Worm (Caenorhabditis elegans) whole organism, L1 larva: ENCODE data around the gene ccpp-6.

Experiments used
- aly-2 ChIP-seq: fragments of 150-350 bp; optimal IDR thresholded peaks from 2 replicates; lab custom pipeline; 2014; ENCODE audit warnings: missing biosample characterization, missing genetic modification characterization
- blmp-1 ChIP-seq: fragments of 150-350 bp; optimal IDR thresholded peaks from 2 replicates; lab custom pipeline; 2014; ENCODE audit warnings: missing biosample characterization, missing genetic modification characterization
- ceh-8 ChIP-seq: fragments of 200-800 bp; sonication (Bioruptor generic); optimal IDR thresholded peaks from 2 replicates; lab custom pipeline; 2018; ENCODE audit warnings: mild to moderate bottlenecking, missing genetic modification characterization, moderate library complexity, missing compliant biosample characterization
- ceh-88 ChIP-seq: fragments of 200-800 bp; sonication (Bioruptor generic); IDR thresholded peaks from 2 replicates; pipeline ENCODE4 v1.3.6; 2022; ENCODE audit warnings: missing genetic modification characterization, missing compliant biosample characterization
- ces-1 ChIP-seq: fragments of 150-350 bp; optimal IDR thresholded peaks from 2 replicates; lab custom pipeline; 2014; ENCODE audit warnings: missing biosample characterization, missing genetic modification reagents, missing genetic modification characterization
- dsc-1 ChIP-seq: sonication (generic microtip); optimal IDR thresholded peaks from 2 replicates; lab custom pipeline; 2016; ENCODE audit warnings: mild to moderate bottlenecking, missing genetic modification characterization, missing compliant biosample characterization
- efl-1 ChIP-seq, 4 experiments: fragments of 150-350 bp; optimal IDR thresholded peaks in 3 of 4; peaks in 1 of 4; 1 replicate in 1 of 4; 2 replicates in 3 of 4; lab custom pipeline; 2014; ENCODE audit warnings: missing biosample characterization in 2 of 4, missing genetic modification characterization in 2 of 4, missing genetic modification reagents in 2 of 4
- egl-13 ChIP-seq: sonication (generic microtip); optimal IDR thresholded peaks from 2 replicates; lab custom pipeline; 2016; ENCODE audit warnings: missing genotype, missing genetic modification reagents, missing genetic modification characterization, missing compliant biosample characterization
- fkh-8 ChIP-seq: sonication (generic microtip); optimal IDR thresholded peaks from 2 replicates; lab custom pipeline; 2016; ENCODE audit warnings: mild to moderate bottlenecking, missing genetic modification characterization, missing compliant biosample characterization
- fos-1 ChIP-seq: fragments of 150-350 bp; optimal IDR thresholded peaks from 2 replicates; lab custom pipeline; 2014; ENCODE audit warnings: missing biosample characterization, missing genetic modification characterization
- hlh-17 ChIP-seq: fragments of 200-800 bp; sonication (Bioruptor generic); optimal IDR thresholded peaks from 2 replicates; lab custom pipeline; 2018; ENCODE audit warnings: missing genetic modification characterization, mild to moderate bottlenecking, missing compliant biosample characterization, moderate library complexity, borderline replicate concordance
- jun-1 ChIP-seq: fragments of 150-350 bp; optimal IDR thresholded peaks from 2 replicates; lab custom pipeline; 2014; ENCODE audit warnings: missing biosample characterization, missing genetic modification reagents, missing genetic modification characterization
- lin-14 ChIP-seq: fragments of 200-800 bp; sonication (Bioruptor generic); optimal IDR thresholded peaks from 2 replicates; lab custom pipeline; 2018; ENCODE audit warnings: mild to moderate bottlenecking, missing genetic modification characterization, moderate library complexity, missing compliant biosample characterization
- lin-39 ChIP-seq: fragments of 150-350 bp; optimal IDR thresholded peaks from 2 replicates; lab custom pipeline; 2014; ENCODE audit warnings: missing biosample characterization, missing genetic modification reagents, missing genetic modification characterization
- lsy-2 ChIP-seq, 2 experiments: fragments of 150-350 bp; optimal IDR thresholded peaks; 2 replicates each; lab custom pipeline; 2014; ENCODE audit warnings: missing biosample characterization in 2 of 2, missing genetic modification characterization in 2 of 2
- mef-2 ChIP-seq: fragments of 150-350 bp; optimal IDR thresholded peaks from 2 replicates; lab custom pipeline; 2014; ENCODE audit warnings: missing biosample characterization, missing genetic modification characterization
- mep-1 ChIP-seq: fragments of 150-350 bp; optimal IDR thresholded peaks from 2 replicates; lab custom pipeline; 2014; ENCODE audit warnings: missing biosample characterization, missing genetic modification characterization
- nhr-11 ChIP-seq: fragments of 150-350 bp; optimal IDR thresholded peaks from 2 replicates; lab custom pipeline; 2014; ENCODE audit warnings: missing biosample characterization, missing genetic modification characterization
- nhr-12 ChIP-seq: sonication (generic microtip); optimal IDR thresholded peaks from 2 replicates; lab custom pipeline; 2017; ENCODE audit warnings: missing biosample characterization, missing genetic modification characterization
- nhr-20 ChIP-seq: sonication (generic microtip); optimal IDR thresholded peaks from 2 replicates; lab custom pipeline; 2016; ENCODE audit warnings: mild to moderate bottlenecking, missing genetic modification characterization, missing compliant biosample characterization
- nhr-47 ChIP-seq: sonication (generic microtip); optimal IDR thresholded peaks from 2 replicates; lab custom pipeline; 2016; ENCODE audit warnings: mild to moderate bottlenecking, missing genetic modification characterization, moderate library complexity, missing compliant biosample characterization
- nhr-71 ChIP-seq: sonication (generic microtip); optimal IDR thresholded peaks from 2 replicates; lab custom pipeline; 2016; ENCODE audit warnings: mild to moderate bottlenecking, missing genetic modification characterization, moderate library complexity, missing compliant biosample characterization
- nhr-85 ChIP-seq: sonication (generic microtip); peaks from one replicate; lab custom pipeline; 2016; ENCODE audit warnings: missing genetic modification characterization, inconsistent platforms, missing compliant biosample characterization
- nhr-90 ChIP-seq: sonication (generic microtip); optimal IDR thresholded peaks from 2 replicates; lab custom pipeline; 2016; ENCODE audit warnings: mild to moderate bottlenecking, missing genetic modification characterization, missing compliant biosample characterization; ENCODE audit not compliant: poor library complexity
- pag-3 ChIP-seq: sonication (generic microtip); optimal IDR thresholded peaks from 2 replicates; lab custom pipeline; 2017; ENCODE audit warnings: missing genetic modification characterization, mild to moderate bottlenecking, missing compliant biosample characterization, antibody characterized with exemption, borderline replicate concordance; ENCODE audit not compliant: insufficient read depth
- pax-3 ChIP-seq: fragments of 200-800 bp; sonication (Bioruptor generic); optimal IDR thresholded peaks from 2 replicates; lab custom pipeline; 2018; ENCODE audit warnings: mild to moderate bottlenecking, missing genetic modification characterization, moderate library complexity, missing compliant biosample characterization
- rnt-1 ChIP-seq: sonication (generic microtip); optimal IDR thresholded peaks from 2 replicates; lab custom pipeline; 2016; ENCODE audit warnings: mild to moderate bottlenecking, missing genetic modification characterization, moderate library complexity, missing compliant biosample characterization
- skn-1 ChIP-seq: fragments of 150-350 bp; optimal IDR thresholded peaks from 2 replicates; lab custom pipeline; 2014; ENCODE audit warnings: missing biosample characterization, missing genetic modification characterization
- snu-23 ChIP-seq: sonication (generic microtip); optimal IDR thresholded peaks from 2 replicates; lab custom pipeline; 2016; ENCODE audit warnings: missing genetic modification characterization, missing compliant biosample characterization
- sox-4 ChIP-seq: sonication (generic microtip); optimal IDR thresholded peaks from 2 replicates; lab custom pipeline; 2016; ENCODE audit warnings: missing genetic modification characterization, missing compliant biosample characterization
- sup-37 ChIP-seq: fragments of 200-800 bp; sonication (Bioruptor generic); optimal IDR thresholded peaks from 2 replicates; lab custom pipeline; 2018; ENCODE audit warnings: mild to moderate bottlenecking, missing genetic modification characterization, missing compliant biosample characterization
- unc-30 ChIP-seq: sonication (generic microtip); optimal IDR thresholded peaks from 2 replicates; lab custom pipeline; 2017; ENCODE audit warnings: missing biosample characterization, missing genetic modification characterization
- unc-86 ChIP-seq: sonication (generic microtip); optimal IDR thresholded peaks from 2 replicates; lab custom pipeline; 2016; ENCODE audit warnings: missing genetic modification characterization, missing compliant biosample characterization
- unc-98 ChIP-seq: fragments of 200-800 bp; sonication (Bioruptor generic); IDR thresholded peaks from 2 replicates; pipeline ENCODE4 v1.3.6; 2022; ENCODE audit warnings: missing genetic modification characterization, missing compliant biosample characterization
- vab-15 ChIP-seq: sonication (generic microtip); optimal IDR thresholded peaks from 2 replicates; lab custom pipeline; 2017; ENCODE audit warnings: missing genotype, mild to moderate bottlenecking, missing genetic modification characterization, missing compliant biosample characterization
- zag-1 ChIP-seq: fragments of 150-350 bp; optimal IDR thresholded peaks from 2 replicates; lab custom pipeline; 2014; ENCODE audit warnings: missing biosample characterization, missing genetic modification characterization
- zip-4 ChIP-seq: fragments of 200-800 bp; sonication (Bioruptor generic); optimal IDR thresholded peaks from 2 replicates; lab custom pipeline; 2018; ENCODE audit warnings: mild to moderate bottlenecking, missing genetic modification characterization, moderate library complexity, missing compliant biosample characterization
- ztf-4 ChIP-seq: fragments of 150-350 bp; optimal IDR thresholded peaks from 2 replicates; lab custom pipeline; 2014; ENCODE audit warnings: missing biosample characterization, missing genetic modification characterization

The ccpp-6 gene

DNA sequence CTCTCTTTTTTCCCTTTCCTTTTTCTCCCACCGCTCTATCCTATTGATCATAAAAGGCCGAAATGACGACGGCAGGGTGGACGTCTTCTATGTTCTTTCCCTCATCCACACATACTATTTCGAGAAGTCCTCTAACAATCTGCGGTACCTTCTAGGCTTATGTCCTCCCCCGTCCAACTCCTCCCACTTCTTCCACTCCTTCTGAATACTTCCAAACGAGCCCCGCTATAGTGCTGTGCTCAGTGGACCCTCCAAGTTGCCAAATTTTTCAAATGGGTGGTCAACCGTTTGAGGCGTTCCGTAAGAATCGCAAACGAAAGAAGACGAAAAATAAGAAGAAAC, 51.1 kb downstream of the ccpp-6 start (continued):
- no peak for TF ChIP-seq pag-3 (tag; lab: Kevin White, UChicago)
- no peak for TF ChIP-seq hlh-17 (GFP tag; lab: Kevin White, UChicago)
- no peak for TF ChIP-seq vab-15 (tag; lab: Kevin White, UChicago)
- TF ChIP-seq ces-1: no peak
- peak; percentile 94 for TF ChIP-seq blmp-1
- TF ChIP-seq, all 84 proteins: peak for 21

DNA sequence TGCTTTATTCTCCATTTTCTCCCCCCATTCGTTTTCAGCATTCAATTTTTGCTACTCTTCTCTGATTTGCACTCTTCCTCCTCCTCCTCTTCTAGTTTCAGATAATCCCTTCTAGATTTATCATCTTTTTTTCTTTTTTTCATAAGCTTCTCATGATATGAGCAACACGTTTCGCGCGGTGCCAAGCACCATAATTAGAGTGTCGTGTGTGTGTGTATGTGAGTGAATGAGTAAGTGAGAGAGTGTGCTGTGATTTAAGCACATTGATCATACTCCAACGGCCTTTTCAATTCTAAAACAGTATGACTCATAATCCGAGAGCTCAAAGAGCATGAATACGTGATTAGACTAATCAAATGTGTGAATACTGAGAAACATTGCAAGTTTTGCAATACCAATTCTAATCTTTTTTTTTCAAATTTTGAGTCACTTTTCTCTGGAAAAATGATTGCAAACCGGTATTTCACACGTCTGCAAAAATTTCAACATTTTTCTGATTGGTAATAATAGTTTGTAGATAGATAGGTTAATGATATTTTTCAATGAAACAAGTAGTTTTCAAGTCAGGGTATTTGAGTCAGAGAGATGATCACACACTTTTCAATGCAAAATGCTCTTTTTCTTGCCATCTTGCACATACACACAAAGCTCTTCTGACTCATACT, 51.6 kb downstream of the ccpp-6 start:
- TF ChIP-seq nhr-47 (peak; percentile 53), dsc-1 (peak; percentile 95), ceh-88 (GFP tag; lab: Robert Waterston, UW) (0 out of 2 replicates have a peak, but pooled peaks have one; percentile 13), egl-13 (no peak), rnt-1 (tag; lab: Kevin White, UChicago) (no peak), aly-2 (tag; lab: Kevin White, UChicago) (peak; percentile 34), nhr-85 (tag; lab: Kevin White, UChicago) (peak; percentile 42), lsy-2 (tag; optimal IDR thresholded peaks at IDR 0.05; lab: Kevin White, UChicago) (no peak), fos-1 (tag; lab: Kevin White, UChicago) (peak; percentile 58), ceh-8 (no peak), mef-2 (peak; percentile 14), snu-23 (GFP tag; lab: Kevin White, UChicago) (no peak), fkh-8 (tag; lab: Kevin White, UChicago) (peak; percentile 85), zip-4 (GFP tag; lab: Kevin White, UChicago) (peak; percentile 17), efl-1 (optimal IDR thresholded peaks at IDR 0.05; lab: Kevin White, UChicago) (no peak), efl-1 (GFP tag; optimal IDR thresholded peaks at IDR 0.05 in 1 of 2; lab: Kevin White, UChicago) (peak in 1 of 2 experiments; percentile 38), pax-3 (peak; percentile 65), sup-37 (no peak), sox-4 (tag; lab: Kevin White, UChicago) (peak; percentile 14), unc-86 (tag; lab: Kevin White, UChicago) (no peak), jun-1 (tag; lab: Kevin White, UChicago) (peak; percentile 58), nhr-20 (tag; lab: Kevin White, UChicago) (no peak)
- TF ChIP-seq, all 84 proteins: peak for 13

- TF ChIP-seq lin-14 (GFP tag; lab: Kevin White, UChicago) (peak; percentile 38), zag-1 (tag; lab: Kevin White, UChicago) (no peak), lsy-2 (tag; optimal IDR thresholded peaks at IDR 0.05; lab: Kevin White, UChicago) (peak in 1 of 2 experiments; percentile 13), mep-1 (no peak), nhr-71 (tag; lab: Kevin White, UChicago) (peak; percentile 68), egl-13 (peak; percentile 55), dsc-1 (peak; percentile 67), ztf-4 (peak; percentile 48), ces-1 (no peak), unc-30 (tag; lab: Kevin White, UChicago) (no peak), unc-98 (GFP tag; lab: Robert Waterston, UW) (no peak), lin-39 (tag; lab: Kevin White, UChicago) (no peak), nhr-90 (no peak), skn-1 (no peak), nhr-12 (tag; lab: Kevin White, UChicago) (no peak), nhr-85 (tag; lab: Kevin White, UChicago) (no peak), sox-4 (tag; lab: Kevin White, UChicago) (peak; percentile 66), nhr-11 (tag; lab: Kevin White, UChicago) (peak; percentile 11), fkh-8 (tag; lab: Kevin White, UChicago) (peak; percentile 92), pag-3 (tag; lab: Kevin White, UChicago) (no peak), nhr-47 (peak; percentile 58)
Measured at ce11 chrII:5334628-5335027, 52.5 kb downstream of the ccpp-6 start.
